Fruit fly (Drosophila melanogaster) whole organism, embryonic: ENCODE results near the gene fz.

ENCODE experiments used
- Asciz ChIP-seq: fragments of 200-800 bp; sonication (Bioruptor generic); optimal IDR thresholded peaks from 2 replicates; lab custom pipeline; 2017; ENCODE audit warnings: missing biosample characterization, mild to moderate bottlenecking, missing genetic modification characterization, missing genetic modification reagents
- B-H1 ChIP-seq: fragments of 200-800 bp; sonication (Bioruptor generic); IDR thresholded peaks from 3 replicates; pipeline ENCODE4 v1.3.6; 2022; ENCODE audit warnings: missing biosample characterization, missing genetic modification characterization
- Bteb2 ChIP-seq: fragments of 200-800 bp; sonication (Bioruptor generic); optimal IDR thresholded peaks from 2 replicates; lab custom pipeline; 2016; ENCODE audit warnings: missing biosample characterization, missing genetic modification characterization
- CG10462 ChIP-seq: fragments of 200-800 bp; sonication (Bioruptor generic); optimal IDR thresholded peaks from 2 replicates; lab custom pipeline; 2016; ENCODE audit warnings: missing biosample characterization, missing genetic modification characterization
- CG11723 ChIP-seq: fragments of 200-800 bp; sonication (Bioruptor generic); optimal IDR thresholded peaks from 2 replicates; lab custom pipeline; 2017; ENCODE audit warnings: missing biosample characterization, mild to moderate bottlenecking, missing genetic modification characterization
- CG12155 ChIP-seq: fragments of 200-800 bp; sonication (Bioruptor generic); optimal IDR thresholded peaks from 3 replicates; lab custom pipeline; 2016; ENCODE audit warnings: missing biosample characterization, missing genetic modification characterization
- CG12659 ChIP-seq: fragments of 200-800 bp; sonication (Bioruptor generic); optimal IDR thresholded peaks from 3 replicates; lab custom pipeline; 2017; ENCODE audit warnings: mild to moderate bottlenecking, missing biosample characterization, missing genetic modification reagents, missing genetic modification characterization
- CG1647 ChIP-seq: fragments of 200-800 bp; sonication (Bioruptor generic); optimal IDR thresholded peaks from 3 replicates; lab custom pipeline; 2016; ENCODE audit warnings: missing biosample characterization, missing genetic modification characterization
- CG16815 ChIP-seq: fragments of 200-800 bp; sonication (Bioruptor generic); optimal IDR thresholded peaks from 3 replicates; lab custom pipeline; 2017; ENCODE audit warnings: missing biosample characterization, mild to moderate bottlenecking, missing genetic modification characterization
- CG16863 ChIP-seq: fragments of 200-800 bp; sonication (Bioruptor generic); optimal IDR thresholded peaks from 3 replicates; lab custom pipeline; 2016; ENCODE audit warnings: missing biosample characterization, missing genetic modification characterization
- CG17912 ChIP-seq: fragments of 200-800 bp; sonication (Bioruptor generic); optimal IDR thresholded peaks from 2 replicates; lab custom pipeline; 2018; ENCODE audit warnings: missing biosample characterization, mild to moderate bottlenecking, missing genetic modification characterization
- CG18262 ChIP-seq: fragments of 200-800 bp; optimal IDR thresholded peaks from 3 replicates; lab custom pipeline; 2019; ENCODE audit warnings: missing biosample characterization, mild to moderate bottlenecking, missing genetic modification characterization, moderate library complexity
- CG18764 ChIP-seq: fragments of 200-800 bp; sonication (Bioruptor generic); optimal IDR thresholded peaks from 3 replicates; lab custom pipeline; 2016; ENCODE audit warnings: missing biosample characterization, missing genetic modification characterization
- CG2712 ChIP-seq: fragments of 200-800 bp; optimal IDR thresholded peaks from 3 replicates; lab custom pipeline; 2019; ENCODE audit warnings: missing biosample characterization, mild to moderate bottlenecking, missing genetic modification characterization, moderate library complexity
- CG32532 ChIP-seq: fragments of 200-800 bp; sonication (Bioruptor generic); IDR thresholded peaks from 2 replicates; pipeline ENCODE4 v1.3.6; 2022; ENCODE audit warnings: missing biosample characterization, missing genetic modification characterization
- CG33557 ChIP-seq: fragments of 200-800 bp; sonication (Bioruptor generic); optimal IDR thresholded peaks from 2 replicates; lab custom pipeline; 2019; ENCODE audit warnings: missing biosample characterization, mild to moderate bottlenecking, missing genetic modification characterization, moderate library complexity
- CG3847 ChIP-seq: fragments of 200-800 bp; sonication (Bioruptor generic); IDR thresholded peaks from 2 replicates; pipeline ENCODE4 v1.3.6; 2022; ENCODE audit warnings: missing biosample characterization, missing genetic modification characterization
- CG4617 ChIP-seq: fragments of 200-800 bp; sonication (Bioruptor generic); optimal IDR thresholded peaks from 3 replicates; lab custom pipeline; 2016; ENCODE audit warnings: missing biosample characterization, missing genetic modification characterization, borderline replicate concordance
- CG7786 ChIP-seq: fragments of 200-800 bp; sonication (Bioruptor generic); optimal IDR thresholded peaks from 2 replicates; lab custom pipeline; 2016; ENCODE audit warnings: missing biosample characterization, missing genetic modification characterization
- CG8281 ChIP-seq: fragments of 200-800 bp; sonication (Bioruptor generic); optimal IDR thresholded peaks from 2 replicates; lab custom pipeline; 2018; ENCODE audit warnings: missing biosample characterization, mild to moderate bottlenecking, missing genetic modification characterization, moderate library complexity
- CG9437 ChIP-seq: fragments of 200-800 bp; sonication (Bioruptor generic); optimal IDR thresholded peaks from 2 replicates; lab custom pipeline; 2018; ENCODE audit warnings: missing biosample characterization, mild to moderate bottlenecking, missing genetic modification characterization
- CG9876 ChIP-seq: fragments of 200-800 bp; sonication (Bioruptor generic); optimal IDR thresholded peaks from 2 replicates; lab custom pipeline; 2016; ENCODE audit warnings: missing biosample characterization, missing genetic modification characterization
- CG9932 ChIP-seq: fragments of 200-800 bp; sonication (Bioruptor generic); IDR thresholded peaks from 2 replicates; pipeline ENCODE4 v1.3.6; 2022; ENCODE audit warnings: missing biosample characterization, missing genetic modification characterization
- D19A ChIP-seq: fragments of 200-800 bp; optimal IDR thresholded peaks from 3 replicates; lab custom pipeline; 2019; ENCODE audit warnings: missing biosample characterization, mild to moderate bottlenecking, missing genetic modification characterization, moderate library complexity
- Dfd ChIP-seq, 2 experiments: fragments of >200 bp; optimal IDR thresholded peaks; 2 replicates each; lab custom pipeline; 2017; ENCODE audit warnings: missing biosample characterization in 2 of 2, missing genetic modification characterization in 2 of 2
- E2f1 ChIP-seq: fragments of 200-800 bp; sonication (Bioruptor generic); IDR thresholded peaks from 2 replicates; pipeline ENCODE4 v1.3.6; 2022; ENCODE audit warnings: missing biosample characterization, missing genetic modification characterization
- Elba2 ChIP-seq: fragments of 200-800 bp; sonication (Bioruptor generic); optimal IDR thresholded peaks from 3 replicates; lab custom pipeline; 2016; ENCODE audit warnings: missing biosample characterization, missing genetic modification characterization
- Fer1 ChIP-seq: fragments of 200-800 bp; sonication (Bioruptor generic); optimal IDR thresholded peaks from 2 replicates; lab custom pipeline; 2017; ENCODE audit warnings: missing biosample characterization, mild to moderate bottlenecking, missing genetic modification characterization
- H2.0 ChIP-seq: fragments of 200-800 bp; sonication (Bioruptor generic); IDR thresholded peaks from 2 replicates; pipeline ENCODE4 v1.3.6; 2022; ENCODE audit warnings: missing biosample characterization, missing genetic modification characterization
- Kr ChIP-seq: fragments of 200-800 bp; sonication (Bioruptor generic); optimal IDR thresholded peaks from 2 replicates; lab custom pipeline; 2017; ENCODE audit warnings: missing biosample characterization, mild to moderate bottlenecking, missing genetic modification characterization
- Lpt ChIP-seq: fragments of >200 bp; optimal IDR thresholded peaks from 2 replicates; lab custom pipeline; 2018; ENCODE audit warnings: missing biosample characterization, missing genetic modification characterization
- Oli ChIP-seq: fragments of 200-800 bp; sonication (Bioruptor generic); optimal IDR thresholded peaks from 2 replicates; lab custom pipeline; 2018; ENCODE audit warnings: missing biosample characterization, mild to moderate bottlenecking, missing genetic modification characterization, moderate library complexity
- ac ChIP-seq: fragments of 200-800 bp; sonication (Bioruptor generic); optimal IDR thresholded peaks from 3 replicates; lab custom pipeline; 2017; ENCODE audit warnings: missing biosample characterization, mild to moderate bottlenecking, missing genetic modification characterization
- aop ChIP-seq: fragments of 200-800 bp; sonication (Bioruptor generic); IDR thresholded peaks from 2 replicates; pipeline ENCODE4 v1.3.6; 2022; ENCODE audit warnings: missing biosample characterization, missing genetic modification characterization
- ara ChIP-seq: fragments of 200-800 bp; sonication (Bioruptor generic); IDR thresholded peaks from 2 replicates; pipeline ENCODE4 v1.3.6; 2022; ENCODE audit warnings: missing biosample characterization, missing genetic modification characterization
- ash1 ChIP-seq: fragments of 200-800 bp; sonication (Bioruptor generic); optimal IDR thresholded peaks from 2 replicates; lab custom pipeline; 2018; ENCODE audit warnings: missing biosample characterization, mild to moderate bottlenecking, missing genetic modification characterization
- ato ChIP-seq: fragments of 200-800 bp; sonication (Bioruptor generic); IDR thresholded peaks from 2 replicates; pipeline ENCODE4 v1.3.6; 2022; ENCODE audit warnings: missing biosample characterization, missing genetic modification characterization; ENCODE audit not compliant: partially characterized antibody
- az2 ChIP-seq: fragments of 200-800 bp; sonication (Bioruptor generic); optimal IDR thresholded peaks from 3 replicates; lab custom pipeline; 2016; ENCODE audit warnings: missing biosample characterization, missing genetic modification characterization
- crc ChIP-seq: fragments of 200-800 bp; sonication (Bioruptor generic); optimal IDR thresholded peaks from 2 replicates; lab custom pipeline; 2016; ENCODE audit warnings: missing biosample characterization, missing genetic modification characterization
- ems ChIP-seq: fragments of 200-800 bp; sonication (Bioruptor generic); optimal IDR thresholded peaks from 3 replicates; lab custom pipeline; 2016; ENCODE audit warnings: missing biosample characterization, missing genetic modification characterization
- fd3F ChIP-seq: fragments of 200-800 bp; sonication (Bioruptor generic); optimal IDR thresholded peaks from 2 replicates; lab custom pipeline; 2018; ENCODE audit warnings: missing biosample characterization, mild to moderate bottlenecking, missing genetic modification characterization, moderate library complexity
- gsb ChIP-seq: fragments of 200-800 bp; sonication (Bioruptor generic); IDR thresholded peaks from 2 replicates; pipeline ENCODE4 v1.3.6; 2022; ENCODE audit warnings: missing biosample characterization, missing genetic modification characterization
- her ChIP-seq: fragments of 200-800 bp; sonication (Bioruptor generic); optimal IDR thresholded peaks from 2 replicates; lab custom pipeline; 2016; ENCODE audit warnings: missing biosample characterization, missing genetic modification characterization
- lola ChIP-seq, 3 experiments: fragments of >200 bp in 2 of 3; fragments of 200-800 bp in 1 of 3; sonication (Bioruptor generic) in 1 of 3; optimal IDR thresholded peaks; 2 replicates each; lab custom pipeline; 2017 to 2019; ENCODE audit warnings: missing biosample characterization in 3 of 3, missing genetic modification characterization in 3 of 3, mild to moderate bottlenecking in 1 of 3, moderate library complexity in 1 of 3
- nom ChIP-seq: fragments of 200-800 bp; sonication (Bioruptor generic); optimal IDR thresholded peaks from 2 replicates; lab custom pipeline; 2017; ENCODE audit warnings: missing biosample characterization, missing genetic modification characterization, mild to moderate bottlenecking, moderate library complexity, missing genetic modification reagents
- org-1 ChIP-seq: fragments of 200-800 bp; sonication (Bioruptor generic); optimal IDR thresholded peaks from 2 replicates; lab custom pipeline; 2017; ENCODE audit warnings: missing biosample characterization, missing genetic modification characterization
- otp ChIP-seq: fragments of 200-800 bp; sonication (Bioruptor generic); IDR thresholded peaks from 3 replicates; pipeline ENCODE4, ENCODE4 v1.3.6; 2022; ENCODE audit warnings: missing biosample characterization, missing genetic modification characterization
- pho ChIP-seq: fragments of 200-800 bp; sonication (Bioruptor generic); optimal IDR thresholded peaks from 2 replicates; lab custom pipeline; 2016; ENCODE audit warnings: missing biosample characterization, missing genetic modification characterization
- run ChIP-seq: fragments of 200-800 bp; sonication (Bioruptor generic); optimal IDR thresholded peaks from 3 replicates; lab custom pipeline; 2018; ENCODE audit warnings: missing biosample characterization, mild to moderate bottlenecking, missing genetic modification characterization
- unc-4 ChIP-seq: fragments of 200-800 bp; sonication (Bioruptor generic); IDR thresholded peaks from 2 replicates; pipeline ENCODE4 v1.3.6; 2022; ENCODE audit warnings: missing biosample characterization, missing genetic modification characterization; ENCODE audit not compliant: partially characterized antibody
- zfh2 ChIP-seq: fragments of 200-800 bp; sonication (Bioruptor generic); optimal IDR thresholded peaks from 2 replicates; lab custom pipeline; 2016; ENCODE audit warnings: missing biosample characterization, missing genetic modification characterization

Gene fz

dm6 chr3L:14363103-14363751 lies 89.1 kb downstream of the fz start (continued):
- TF ChIP-seq CG33557 (GFP tag; lab: Kevin White, UChicago) (no peak), nom (no peak), Dfd (GFP tag; optimal IDR thresholded peaks at IDR 0.05; lab: Kevin White, UChicago) (no peak), CG10462 (GFP tag; lab: Kevin White, UChicago) (no peak), CG18262 (peak; percentile 70), CG16863 (GFP tag; lab: Kevin White, UChicago) (no peak), CG7786 (GFP tag; lab: Kevin White, UChicago) (no peak), ash1 (GFP tag; lab: Kevin White, UChicago) (no peak), org-1 (GFP tag; lab: Kevin White, UChicago) (no peak), Fer1 (GFP tag; lab: Kevin White, UChicago) (no peak), pho (GFP tag; lab: Kevin White, UChicago) (no peak), CG9437 (peak; percentile 47), B-H1 (peak; percentile 43; the same call in 1 of the 3 replicates), CG4617 (GFP tag; lab: Kevin White, UChicago) (no peak), E2f1 (GFP tag; lab: Robert Waterston, UW) (0 out of 2 replicates have a peak, but pooled peaks have one; percentile 9), her (GFP tag; lab: Kevin White, UChicago) (no peak), CG2712 (tag; lab: Kevin White, UChicago) (peak; percentile 67), unc-4 (GFP tag; lab: Robert Waterston, UW) (no peak), lola (GFP tag; optimal IDR thresholded peaks at IDR 0.05; lab: Kevin White, UChicago) (no peak), CG3847 (no peak), ara (GFP tag; lab: Robert Waterston, UW) (no peak), CG9932 (no peak), Oli (tag; lab: Kevin White, UChicago) (peak; percentile 57), ato (no peak), aop (GFP tag; lab: Robert Waterston, UW) (no peak), ac (GFP tag; lab: Kevin White, UChicago) (no peak), CG12155 (GFP tag; lab: Kevin White, UChicago) (no peak), crc (GFP tag; lab: Kevin White, UChicago) (no peak), CG9876 (GFP tag; lab: Kevin White, UChicago) (no peak), CG12659 (GFP tag; lab: Kevin White, UChicago) (peak; percentile 31), CG16815 (GFP tag; lab: Kevin White, UChicago) (no peak), az2 (peak; percentile 47), CG1647 (no peak), D19A (tag; lab: Kevin White, UChicago) (peak; percentile 75), Elba2 (GFP tag; lab: Kevin White, UChicago) (no peak), Lpt (GFP tag; lab: Kevin White, UChicago) (no peak), otp (GFP tag; lab: Robert Waterston, UW) (no peak), Asciz (peak; percentile 54), gsb (GFP tag; lab: Robert Waterston, UW) (no peak), Bteb2 (GFP tag; lab: Kevin White, UChicago) (no peak), ems (GFP tag; lab: Kevin White, UChicago) (no peak), run (tag; lab: Kevin White, UChicago) (no peak), fd3F (GFP tag; lab: Kevin White, UChicago) (no peak), CG11723 (GFP tag; lab: Kevin White, UChicago) (no peak), H2.0 (GFP tag; lab: Robert Waterston, UW) (no peak), CG8281 (no peak), CG32532 (GFP tag; lab: Robert Waterston, UW) (no peak), zfh2 (GFP tag; lab: Kevin White, UChicago) (no peak), CG17912 (GFP tag; lab: Kevin White, UChicago) (no peak), Kr (GFP tag; lab: Kevin White, UChicago) (no peak), CG18764 (GFP tag; lab: Kevin White, UChicago) (no peak)
